Fruit fly (Drosophila melanogaster) whole organism, embryonic: ENCODE measurements around the gene phol.

Experiments used
- Abd-B ChIP-seq: fragments of 200-800 bp; sonication (Bioruptor generic); optimal IDR thresholded peaks from 2 replicates; lab custom pipeline; 2018; ENCODE audit warnings: missing biosample characterization, mild to moderate bottlenecking, missing genetic modification characterization, moderate library complexity
- Bdp1 ChIP-seq: fragments of 200-800 bp; sonication (Bioruptor generic); optimal IDR thresholded peaks from 3 replicates; lab custom pipeline; 2016; ENCODE audit warnings: missing biosample characterization, missing genetic modification characterization
- C15 ChIP-seq: fragments of 200-800 bp; sonication (Bioruptor generic); IDR thresholded peaks from 3 replicates; pipeline ENCODE4 v1.3.6; 2022; ENCODE audit warnings: missing biosample characterization, missing genetic modification characterization
- CG10565 ChIP-seq: fragments of 200-800 bp; sonication (Bioruptor generic); optimal IDR thresholded peaks from 3 replicates; lab custom pipeline; 2016; ENCODE audit warnings: missing biosample characterization, mild to moderate bottlenecking, missing genetic modification characterization
- CG10654 ChIP-seq: fragments of 200-800 bp; sonication (Bioruptor generic); optimal IDR thresholded peaks from 2 replicates; lab custom pipeline; 2016; ENCODE audit warnings: missing biosample characterization, missing genetic modification characterization
- CG10959 ChIP-seq: fragments of 200-800 bp; sonication (Bioruptor generic); IDR thresholded peaks from 2 replicates; pipeline ENCODE4 v1.3.6; 2022; ENCODE audit warnings: missing biosample characterization, missing genetic modification characterization
- CG11247 ChIP-seq: fragments of 200-800 bp; sonication (Bioruptor generic); IDR thresholded peaks from 2 replicates; pipeline ENCODE4 v1.3.6; 2022; ENCODE audit warnings: missing biosample characterization, missing genetic modification characterization
- CG12391 ChIP-seq: fragments of 200-800 bp; sonication (Bioruptor generic); optimal IDR thresholded peaks from 3 replicates; lab custom pipeline; 2018; ENCODE audit warnings: missing biosample characterization, mild to moderate bottlenecking, missing genetic modification characterization, moderate library complexity
- CG12659 ChIP-seq: fragments of 200-800 bp; sonication (Bioruptor generic); optimal IDR thresholded peaks from 3 replicates; lab custom pipeline; 2017; ENCODE audit warnings: mild to moderate bottlenecking, missing biosample characterization, missing genetic modification reagents, missing genetic modification characterization
- CG14860 ChIP-seq: fragments of 200-800 bp; sonication (Bioruptor generic); IDR thresholded peaks from 3 replicates; pipeline ENCODE4 v1.3.6; 2022; ENCODE audit warnings: missing biosample characterization, missing genetic modification characterization; ENCODE audit not compliant: partially characterized antibody
- CG15696 ChIP-seq: fragments of 200-800 bp; sonication (Bioruptor generic); optimal IDR thresholded peaks from 2 replicates; lab custom pipeline; 2019; ENCODE audit warnings: missing biosample characterization, mild to moderate bottlenecking, missing genetic modification characterization, moderate library complexity
- CG1603 ChIP-seq: fragments of 200-800 bp; sonication (Bioruptor generic); optimal IDR thresholded peaks from 2 replicates; lab custom pipeline; 2019; ENCODE audit warnings: missing biosample characterization, mild to moderate bottlenecking, missing genetic modification characterization, moderate library complexity
- CG16813 ChIP-seq: fragments of 200-800 bp; sonication (Bioruptor generic); IDR thresholded peaks from 3 replicates; pipeline ENCODE4 v1.3.6; 2022; ENCODE audit warnings: missing biosample characterization, missing genetic modification characterization; ENCODE audit not compliant: partially characterized antibody
- CG17568 ChIP-seq: fragments of 200-800 bp; sonication (Bioruptor generic); optimal IDR thresholded peaks from 2 replicates; lab custom pipeline; 2018; ENCODE audit warnings: missing biosample characterization, mild to moderate bottlenecking, missing genetic modification characterization, moderate library complexity
- CG1792 ChIP-seq: fragments of 200-800 bp; sonication (Bioruptor generic); optimal IDR thresholded peaks from 2 replicates; lab custom pipeline; 2016; ENCODE audit warnings: missing biosample characterization, missing genetic modification characterization
- CG2129 ChIP-seq: fragments of 200-800 bp; sonication (Bioruptor generic); IDR thresholded peaks from 2 replicates; pipeline ENCODE4 v1.3.6; 2022; ENCODE audit warnings: missing biosample characterization, missing genetic modification characterization; ENCODE audit not compliant: partially characterized antibody
- CG3163 ChIP-seq: fragments of 200-800 bp; sonication (Bioruptor generic); optimal IDR thresholded peaks from 3 replicates; lab custom pipeline; 2016; ENCODE audit warnings: missing biosample characterization, missing genetic modification characterization
- CG33213 ChIP-seq: fragments of 200-800 bp; sonication (Bioruptor generic); optimal IDR thresholded peaks from 3 replicates; lab custom pipeline; 2016; ENCODE audit warnings: missing biosample characterization, missing genetic modification characterization
- CG34224 ChIP-seq: fragments of 200-800 bp; sonication (Bioruptor generic); IDR thresholded peaks from 3 replicates; pipeline ENCODE4 v1.3.6; 2022; ENCODE audit warnings: missing biosample characterization, missing genetic modification characterization; ENCODE audit not compliant: partially characterized antibody
- CG4820 ChIP-seq: fragments of 200-800 bp; sonication (Bioruptor generic); optimal IDR thresholded peaks from 3 replicates; lab custom pipeline; 2016; ENCODE audit warnings: missing biosample characterization, missing genetic modification characterization
- CG6175 ChIP-seq: fragments of 200-800 bp; sonication (Bioruptor generic); IDR thresholded peaks from 3 replicates; pipeline ENCODE4 v1.3.6; 2022; ENCODE audit warnings: missing biosample characterization, missing genetic modification characterization
- CG7786 ChIP-seq: fragments of 200-800 bp; sonication (Bioruptor generic); optimal IDR thresholded peaks from 2 replicates; lab custom pipeline; 2016; ENCODE audit warnings: missing biosample characterization, missing genetic modification characterization
- CG8388 ChIP-seq: fragments of 200-800 bp; sonication (Bioruptor generic); optimal IDR thresholded peaks from 2 replicates; lab custom pipeline; 2019; ENCODE audit warnings: missing biosample characterization, mild to moderate bottlenecking, missing genetic modification characterization, moderate library complexity
- CTCF ChIP-seq: fragments of 200-800 bp; sonication (Bioruptor generic); optimal IDR thresholded peaks from 2 replicates; lab custom pipeline; 2017; ENCODE audit warnings: missing biosample characterization, mild to moderate bottlenecking, missing genetic modification characterization, moderate library complexity
- Hmr ChIP-seq: fragments of 200-800 bp; sonication (Bioruptor generic); optimal IDR thresholded peaks from 3 replicates; lab custom pipeline; 2017; ENCODE audit warnings: mild to moderate bottlenecking, missing biosample characterization, missing genetic modification reagents, missing genetic modification characterization
- Kr ChIP-seq: fragments of 200-800 bp; sonication (Bioruptor generic); optimal IDR thresholded peaks from 2 replicates; lab custom pipeline; 2017; ENCODE audit warnings: missing biosample characterization, mild to moderate bottlenecking, missing genetic modification characterization
- Optix ChIP-seq: fragments of 200-800 bp; sonication (Bioruptor generic); IDR thresholded peaks from 3 replicates; pipeline ENCODE4 v1.3.6; 2022; ENCODE audit warnings: missing biosample characterization, missing genetic modification characterization
- Poxn ChIP-seq: fragments of 200-800 bp; sonication (Bioruptor generic); IDR thresholded peaks from 2 replicates; pipeline ENCODE4 v1.3.6; 2022; ENCODE audit warnings: missing biosample characterization, missing genetic modification characterization
- bigmax ChIP-seq: fragments of 200-800 bp; sonication (Bioruptor generic); optimal IDR thresholded peaks from 2 replicates; lab custom pipeline; 2018; ENCODE audit warnings: missing biosample characterization, mild to moderate bottlenecking, missing genetic modification characterization
- ems ChIP-seq: fragments of 200-800 bp; sonication (Bioruptor generic); optimal IDR thresholded peaks from 3 replicates; lab custom pipeline; 2016; ENCODE audit warnings: missing biosample characterization, missing genetic modification characterization
- grau ChIP-seq: fragments of 200-800 bp; optimal IDR thresholded peaks from 3 replicates; lab custom pipeline; 2019; ENCODE audit warnings: missing biosample characterization, mild to moderate bottlenecking, missing genetic modification characterization, moderate library complexity
- knrl ChIP-seq: fragments of 200-800 bp; sonication (Bioruptor generic); IDR thresholded peaks from 3 replicates; pipeline ENCODE4 v1.3.6; 2022; ENCODE audit warnings: missing biosample characterization, missing genetic modification characterization; ENCODE audit not compliant: partially characterized antibody
- lbe ChIP-seq: fragments of 200-800 bp; sonication (Bioruptor generic); optimal IDR thresholded peaks from 2 replicates; lab custom pipeline; 2016; ENCODE audit warnings: missing biosample characterization, mild to moderate bottlenecking, missing genetic modification characterization
- nau ChIP-seq: fragments of 200-800 bp; sonication (Bioruptor generic); optimal IDR thresholded peaks from 3 replicates; lab custom pipeline; 2017; ENCODE audit warnings: missing biosample characterization, mild to moderate bottlenecking, missing genetic modification characterization, missing genetic modification reagents
- nerfin-1 ChIP-seq: fragments of 200-800 bp; sonication (Bioruptor generic); optimal IDR thresholded peaks from 3 replicates; lab custom pipeline; 2019; ENCODE audit warnings: missing biosample characterization, mild to moderate bottlenecking, missing genetic modification characterization, moderate library complexity
- p53 ChIP-seq: fragments of 200-800 bp; sonication (Bioruptor generic); optimal IDR thresholded peaks from 2 replicates; lab custom pipeline; 2016; ENCODE audit warnings: missing biosample characterization, missing genetic modification characterization
- slbo ChIP-seq: fragments of 200-800 bp; sonication (Bioruptor generic); IDR thresholded peaks from 2 replicates; pipeline ENCODE4 v1.3.6; 2022; ENCODE audit warnings: missing biosample characterization, missing genetic modification characterization
- so ChIP-seq: fragments of 200-800 bp; sonication (Bioruptor generic); IDR thresholded peaks from 3 replicates; pipeline ENCODE4 v1.3.6; 2022; ENCODE audit warnings: missing biosample characterization, missing genetic modification characterization
- tna ChIP-seq: fragments of 200-800 bp; sonication (Bioruptor generic); IDR thresholded peaks from 2 replicates; pipeline ENCODE4 v1.3.6; 2022; ENCODE audit warnings: missing biosample characterization, missing genetic modification characterization; ENCODE audit not compliant: partially characterized antibody
- trem ChIP-seq: fragments of 200-800 bp; optimal IDR thresholded peaks from 3 replicates; lab custom pipeline; 2019; ENCODE audit warnings: missing biosample characterization, mild to moderate bottlenecking, missing genetic modification characterization, moderate library complexity
- tup ChIP-seq: fragments of 200-800 bp; sonication (Bioruptor generic); optimal IDR thresholded peaks from 2 replicates; lab custom pipeline; 2016; ENCODE audit warnings: missing biosample characterization, mild to moderate bottlenecking, missing genetic modification characterization, moderate library complexity

phol gene

dm6 chr3L:9505007-9505712, 49.1 kb upstream of the phol start, which contains the start of gene path (continued):
- TF ChIP-seq CG8388 (GFP tag; lab: Kevin White, UChicago) = peak; percentile 58
- TF ChIP-seq CG10565 = no peak
- no peak for TF ChIP-seq Kr (GFP tag; lab: Kevin White, UChicago)
- peak; percentile 33 for TF ChIP-seq nerfin-1 (tag; lab: Kevin White, UChicago)
- TF ChIP-seq CG34224 = no peak; the same call in 2 of the 3 replicates
- TF ChIP-seq CG12659 (GFP tag; lab: Kevin White, UChicago) = peak; percentile 32
- peak; percentile 67 for TF ChIP-seq trem (tag; lab: Kevin White, UChicago)
- TF ChIP-seq Bdp1 (GFP tag; lab: Kevin White, UChicago) = no peak
- TF ChIP-seq CG1792 (GFP tag; lab: Kevin White, UChicago) = no peak
- TF ChIP-seq Hmr (GFP tag; lab: Kevin White, UChicago) = peak; percentile 26
- no peak for TF ChIP-seq C15
- TF ChIP-seq CTCF (GFP tag; lab: Kevin White, UChicago) = no peak
- TF ChIP-seq CG3163 (GFP tag; lab: Kevin White, UChicago) = peak; percentile 54
- TF ChIP-seq grau (tag; lab: Kevin White, UChicago) = peak; percentile 51
- TF ChIP-seq lbe (GFP tag; lab: Kevin White, UChicago) = no peak
- no peak for TF ChIP-seq CG7786 (GFP tag; lab: Kevin White, UChicago)
- peak; percentile 20 for TF ChIP-seq CG1603
- TF ChIP-seq CG15696 = peak; percentile 31
- no peak for TF ChIP-seq ems (GFP tag; lab: Kevin White, UChicago)
- TF ChIP-seq CG14860 (GFP tag; lab: Robert Waterston, UW) = no peak
- no peak for TF ChIP-seq bigmax
- peak; percentile 55 for TF ChIP-seq CG12391 (tag; lab: Kevin White, UChicago)
- no peak for TF ChIP-seq Poxn
- no peak for TF ChIP-seq CG6175
- no peak for TF ChIP-seq p53 (GFP tag; lab: Kevin White, UChicago)
- TF ChIP-seq CG11247 = no peak
- peak; percentile 19 for TF ChIP-seq nau
- TF ChIP-seq tna = peak; percentile 8; the same call in 1 of the 2 replicates
- no peak for TF ChIP-seq CG16813 (GFP tag; lab: Robert Waterston, UW)
- no peak for TF ChIP-seq Optix
- no peak for TF ChIP-seq CG2129 (GFP tag; lab: Robert Waterston, UW)
- TF ChIP-seq CG33213 (GFP tag; lab: Kevin White, UChicago) = no peak
- no peak for TF ChIP-seq so (GFP tag; lab: Robert Waterston, UW)
- TF ChIP-seq CG17568 (GFP tag; lab: Kevin White, UChicago) = no peak
- no peak for TF ChIP-seq CG4820 (GFP tag; lab: Kevin White, UChicago)
- TF ChIP-seq knrl = no peak
- TF ChIP-seq Abd-B (GFP tag; lab: Kevin White, UChicago) = no peak
- TF ChIP-seq CG10654 (GFP tag; lab: Kevin White, UChicago) = peak; percentile 29
- peak; percentile 3; the same call in 1 of the 2 replicates for TF ChIP-seq slbo (GFP tag; lab: Robert Waterston, UW)
- no peak for TF ChIP-seq CG10959 (GFP tag; lab: Robert Waterston, UW)
- no peak for TF ChIP-seq tup
- TF ChIP-seq, all 482 proteins: peak for 168
